Worm (Caenorhabditis elegans): ENCODE data around the gene frpr-7.

ce11 chrX:17519476-17519875, 60.2 kb downstream of the frpr-7 start:
- TF ChIP-seq ces-1 (GFP tag; optimal IDR thresholded peaks at IDR 0.05) (no peak), jun-1 (tag; optimal IDR thresholded peaks at IDR 0.05) (no peak), nhr-28 (tag; optimal IDR thresholded peaks at IDR 0.05) (no peak), C34B4.2 (tag; optimal IDR thresholded peaks at IDR 0.05) (no peak), ama-1 (optimal IDR thresholded peaks at IDR 0.05) (no peak), sptf-1 (tag; optimal IDR thresholded peaks at IDR 0.05) (no peak), skn-1 (tag; optimal IDR thresholded peaks at IDR 0.05) (peak; percentile 16), egl-27 (tag; optimal IDR thresholded peaks at IDR 0.05) (no peak), dpl-1 (GFP tag; optimal IDR thresholded peaks at IDR 0.05) (no peak), efl-1 (optimal IDR thresholded peaks at IDR 0.05) (no peak), efl-1 (GFP tag; optimal IDR thresholded peaks at IDR 0.05 in 1 of 2) (no peak), mab-9 (GFP tag; IDR thresholded peaks at IDR 0.05) (no peak), zag-1 (tag; optimal IDR thresholded peaks at IDR 0.05) (no peak)
